Fruit fly (Drosophila melanogaster) S2 (cell line): ENCODE results near the gene CG17612.
A peak's percentile ranks its signal among the peaks of the same experiment; 100 is the strongest.

ENCODE experiments used
- CG8478 ChIP-seq: fragments of >200 bp; optimal IDR thresholded peaks from 2 replicates; lab custom pipeline; 2018
- CTCF ChIP-seq, 2 experiments: fragments of >200 bp; optimal IDR thresholded peaks; 2 replicates each; lab custom pipeline; 2018

CG17612 gene

DNA sequence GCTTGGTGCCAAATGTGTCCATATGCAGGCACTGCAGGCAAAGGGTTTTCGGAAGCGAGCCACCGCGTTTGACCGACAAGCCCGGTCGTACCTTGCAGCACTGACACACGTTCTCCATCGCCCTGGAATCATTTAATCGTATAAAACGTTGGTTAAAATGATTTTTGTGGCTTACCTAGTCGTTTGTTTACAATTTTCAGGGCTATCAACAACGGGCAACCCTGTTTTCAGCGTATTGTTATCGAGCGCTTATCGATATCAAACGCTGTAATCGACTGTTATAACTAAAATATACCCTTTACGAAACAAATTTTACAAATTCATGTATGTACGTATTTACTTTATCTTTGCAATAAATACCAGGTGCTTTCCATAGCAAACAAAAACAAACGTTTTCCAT, at the start of gene CG17612:
CG17612 (minus strand) TSS at position 214 of the 400 bp plus-strand sequence.
- TF ChIP-seq CG8478 (lab: Kevin White, UChicago) (no peak), CTCF (optimal IDR thresholded peaks at IDR 0.05; lab: Kevin White, UChicago) (no peak)

DNA sequence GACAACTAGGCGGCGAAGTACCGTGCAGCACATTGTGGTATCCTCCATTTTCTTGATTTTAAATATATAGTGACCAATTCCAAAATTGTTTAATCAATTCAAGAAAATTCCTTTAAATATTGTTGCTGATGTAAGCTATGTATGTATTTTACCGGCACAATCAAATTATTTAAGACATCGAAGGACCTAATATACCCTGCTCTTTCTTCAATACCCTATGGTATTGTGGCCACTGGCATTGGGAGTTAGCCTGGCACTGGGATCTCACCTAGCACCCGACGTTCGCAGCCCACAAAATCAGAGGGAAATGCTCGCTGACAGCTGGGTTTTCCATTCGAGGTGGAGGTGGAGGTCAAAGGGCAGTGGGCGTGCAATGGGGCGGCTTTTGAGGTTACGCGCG, 39.6 kb upstream of the CG17612 start:
- TF ChIP-seq CTCF (optimal IDR thresholded peaks at IDR 0.05; lab: Kevin White, UChicago) (no peak), CG8478 (lab: Kevin White, UChicago) (no peak)

DNA sequence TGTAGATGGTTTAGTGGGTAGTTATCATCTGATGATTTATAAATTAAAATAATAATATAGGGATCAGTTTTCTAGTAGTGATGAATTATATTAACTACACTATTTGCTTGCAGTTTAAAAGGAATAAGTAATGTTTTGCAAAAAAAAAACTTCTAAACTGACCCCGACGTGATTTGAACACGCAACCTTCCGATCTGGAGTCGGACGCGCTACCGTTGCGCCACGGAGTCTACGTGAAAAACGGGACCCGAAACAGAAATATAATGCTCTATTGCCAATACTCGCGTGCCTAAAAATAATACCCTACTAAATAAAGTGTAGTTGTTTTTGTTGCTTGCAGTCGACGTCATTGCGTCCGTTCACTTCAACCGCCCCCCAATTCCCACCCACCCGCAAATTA, 36.3 kb upstream of the CG17612 start:
- TF ChIP-seq CG8478 (lab: Kevin White, UChicago) (no peak), CTCF (optimal IDR thresholded peaks at IDR 0.05; lab: Kevin White, UChicago) (no peak)

DNA sequence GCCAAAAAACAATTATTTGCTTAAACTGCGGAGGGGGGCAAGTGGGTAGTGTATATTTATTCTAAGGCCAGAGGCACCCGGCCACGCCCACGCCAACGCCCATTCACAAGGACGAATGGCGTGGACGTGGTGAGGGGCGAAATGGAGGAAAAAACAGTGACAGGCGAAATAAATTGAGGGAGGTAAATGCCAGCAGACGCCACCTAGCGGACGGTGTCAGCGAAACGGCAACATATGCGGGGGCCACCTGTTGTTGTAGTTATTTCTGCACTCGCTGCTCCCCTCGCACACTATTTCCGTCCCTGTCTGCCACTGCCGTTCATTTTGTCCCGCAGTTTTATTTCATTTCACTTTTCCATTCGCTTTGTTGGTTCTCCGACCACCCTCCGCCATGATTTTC, 35.4 kb upstream of the CG17612 start:
- peak; percentile 87 to 94 for TF ChIP-seq CTCF (optimal IDR thresholded peaks at IDR 0.05; lab: Kevin White, UChicago)
- no peak for TF ChIP-seq CG8478 (lab: Kevin White, UChicago)

DNA sequence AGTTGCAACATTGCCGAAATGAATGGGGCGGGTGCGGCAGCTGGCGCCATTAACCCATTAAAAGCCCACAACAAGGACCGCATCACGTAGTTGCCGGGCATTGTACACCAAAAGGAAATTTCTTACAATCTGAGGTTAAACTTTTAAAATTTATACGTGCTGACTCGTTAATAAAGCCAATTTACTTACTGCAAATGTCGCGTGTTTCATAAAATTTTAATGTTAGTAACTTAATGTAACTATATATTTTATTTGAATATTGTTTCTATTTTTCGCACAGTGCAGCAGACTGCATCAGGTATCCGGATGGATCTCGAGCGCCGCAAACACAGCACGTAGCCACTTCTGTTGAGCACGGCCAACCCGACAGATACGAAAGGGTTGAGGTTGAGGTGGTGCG, 34.4 kb upstream of the CG17612 start:
- TF ChIP-seq CTCF (optimal IDR thresholded peaks at IDR 0.05; lab: Kevin White, UChicago) (no peak), CG8478 (lab: Kevin White, UChicago) (no peak)

DNA sequence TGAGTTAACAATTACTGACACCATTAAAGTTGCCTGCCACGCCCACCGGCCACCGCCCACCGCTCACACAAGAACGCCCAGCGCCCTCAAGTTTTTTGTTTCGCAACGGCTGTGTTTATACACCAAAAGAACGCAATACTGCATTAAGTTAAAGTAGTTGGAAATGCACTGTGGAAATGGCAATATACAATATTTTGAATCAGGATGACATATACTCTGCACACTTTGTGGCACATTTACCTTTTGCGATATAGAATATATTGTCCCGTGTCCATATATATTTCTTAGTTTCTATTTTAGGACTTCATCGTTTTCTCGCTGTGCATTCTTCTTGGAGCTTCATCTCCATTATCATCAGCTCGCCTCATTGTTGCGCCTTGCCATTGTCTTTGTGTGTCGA, 33.6 kb upstream of the CG17612 start:
- TF ChIP-seq CG8478 (lab: Kevin White, UChicago): no peak
- TF ChIP-seq CTCF (optimal IDR thresholded peaks at IDR 0.05; lab: Kevin White, UChicago): no peak

DNA sequence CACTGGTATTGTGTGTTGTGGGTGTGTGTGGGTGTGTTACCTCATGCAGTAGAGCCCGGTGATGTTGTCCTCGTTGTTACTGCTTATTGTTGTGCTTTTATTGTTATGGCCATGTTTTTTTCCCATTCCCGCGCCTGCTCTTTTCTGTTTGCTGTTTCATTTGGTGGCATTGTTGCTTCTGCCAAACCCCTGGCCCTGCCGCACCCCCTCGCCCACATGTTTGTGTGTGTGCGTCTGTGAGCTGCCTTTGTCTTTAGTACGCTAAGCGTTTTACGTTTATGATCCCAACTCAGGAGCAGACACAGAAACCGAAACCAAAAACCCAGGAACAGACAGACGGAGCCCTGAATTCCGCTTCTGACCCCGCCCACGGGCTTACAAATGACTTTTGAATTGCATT, 31.5 kb upstream of the CG17612 start:
- TF ChIP-seq CG8478 (lab: Kevin White, UChicago) (no peak), CTCF (optimal IDR thresholded peaks at IDR 0.05; lab: Kevin White, UChicago) (no peak)

DNA sequence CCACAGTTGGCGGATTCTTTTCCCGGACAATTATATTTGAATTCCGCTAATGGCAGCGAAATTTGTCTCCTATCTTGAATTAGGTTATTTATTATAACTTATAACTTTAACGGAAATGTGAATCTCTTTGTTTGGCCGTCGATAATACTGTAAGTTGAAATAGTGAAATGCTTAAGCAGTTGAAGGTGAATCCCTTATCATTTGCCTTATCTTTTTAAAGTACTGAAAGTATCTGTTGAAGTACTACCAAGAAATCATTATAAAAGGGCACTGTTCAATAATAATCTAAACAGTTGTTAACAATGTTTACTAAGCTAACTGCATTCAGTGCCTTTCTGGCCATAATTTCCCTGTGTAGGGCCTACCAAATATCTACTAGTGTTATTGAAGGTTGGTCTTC, 28.3 kb upstream of the CG17612 start, which contains the start of gene CG43055:
CG43055 (plus strand) TSS at position 301 of the 400 bp plus-strand sequence.
- TF ChIP-seq CTCF (optimal IDR thresholded peaks at IDR 0.05; lab: Kevin White, UChicago): no peak

DNA sequence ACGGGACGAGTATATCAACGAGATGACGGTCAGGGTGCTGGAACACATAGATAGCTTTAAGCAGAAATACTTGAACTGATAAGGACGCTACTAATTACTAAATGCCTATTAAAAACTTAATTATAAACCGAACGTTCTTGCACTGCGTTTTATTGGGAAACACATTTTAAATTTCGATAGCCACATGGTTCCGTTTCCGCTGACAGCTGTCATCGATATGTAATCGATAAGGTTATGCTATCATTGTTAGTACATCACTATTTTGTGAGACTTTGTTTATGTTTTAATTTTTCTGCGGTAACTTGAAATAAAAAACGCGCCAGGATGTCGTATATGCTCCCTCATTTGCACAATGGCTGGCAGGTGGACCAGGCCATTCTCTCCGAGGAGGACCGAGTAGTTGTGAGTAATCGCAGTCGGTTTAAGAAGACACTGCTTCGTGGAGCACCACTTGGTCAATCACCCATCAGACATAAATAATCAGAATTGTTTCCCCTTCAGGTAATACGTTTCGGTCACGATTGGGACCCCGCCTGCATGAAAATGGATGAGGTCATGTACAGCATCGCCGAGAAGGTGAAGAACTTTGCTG, 20.6 kb upstream of the CG17612 start, which contains the start of gene Dim1:
Dim1 (plus strand) TSS at position 239 of the 592 bp plus-strand sequence.
- no peak for TF ChIP-seq CTCF (optimal IDR thresholded peaks at IDR 0.05; lab: Kevin White, UChicago)
- no peak for TF ChIP-seq CG8478 (lab: Kevin White, UChicago)

DNA sequence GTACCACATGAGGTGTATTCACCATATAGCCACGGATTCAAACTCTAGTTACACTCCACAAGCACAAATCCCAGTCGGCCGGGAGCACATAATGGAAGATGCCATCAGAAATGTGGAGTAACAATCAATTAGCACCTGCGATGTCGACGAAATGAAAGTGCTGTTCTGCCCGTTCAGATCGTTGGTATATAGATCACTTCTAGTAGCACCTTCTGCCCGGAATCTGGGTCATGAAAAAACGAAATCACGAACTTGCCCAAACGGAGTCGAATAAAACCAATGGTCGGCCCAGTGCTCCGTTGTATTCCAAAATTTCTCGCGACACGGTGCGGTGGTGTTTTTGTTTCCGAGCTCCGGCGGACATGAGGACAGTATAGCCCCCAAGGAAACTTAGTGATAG, 18.1 kb upstream of the CG17612 start, which contains the start of gene CG33003:
CG33003 (plus strand) TSS at position 301 of the 400 bp plus-strand sequence.
- TF ChIP-seq CG8478 (lab: Kevin White, UChicago) (no peak), CTCF (optimal IDR thresholded peaks at IDR 0.05; lab: Kevin White, UChicago) (no peak)

DNA sequence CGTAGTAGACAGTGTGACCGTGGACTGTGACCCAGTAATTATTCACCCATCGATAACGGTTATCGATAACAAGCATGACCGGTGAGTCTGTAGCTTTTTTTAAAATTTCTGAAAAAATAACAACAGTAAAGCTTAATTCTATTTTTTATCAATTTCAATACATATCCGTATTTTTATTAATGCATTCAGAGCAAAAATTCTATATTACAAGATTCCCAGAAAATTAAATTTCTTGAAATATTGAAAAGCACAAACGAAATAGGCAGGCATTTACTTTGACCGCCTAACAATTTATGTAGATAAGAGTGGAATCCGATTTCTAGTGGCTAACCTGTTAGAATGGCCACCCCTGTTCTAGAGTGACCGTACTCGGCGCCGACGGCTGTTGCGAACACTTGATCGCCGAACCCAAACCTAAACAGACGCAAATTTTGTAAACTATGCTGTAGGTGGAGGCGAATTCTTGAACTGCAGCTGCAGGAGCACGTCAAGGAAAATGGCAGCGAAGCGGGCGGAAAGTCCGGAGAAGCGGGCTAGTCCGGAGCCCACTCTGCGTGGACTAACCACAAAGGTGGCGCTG, 11.4 kb upstream of the CG17612 start, which contains the start of gene CG3652:
CG3652 (minus strand) TSS at position 35 of the 580 bp plus-strand sequence.
- TF ChIP-seq CTCF (optimal IDR thresholded peaks at IDR 0.05; lab: Kevin White, UChicago): peak; percentile 22 to 33
- no peak for TF ChIP-seq CG8478 (lab: Kevin White, UChicago)

DNA sequence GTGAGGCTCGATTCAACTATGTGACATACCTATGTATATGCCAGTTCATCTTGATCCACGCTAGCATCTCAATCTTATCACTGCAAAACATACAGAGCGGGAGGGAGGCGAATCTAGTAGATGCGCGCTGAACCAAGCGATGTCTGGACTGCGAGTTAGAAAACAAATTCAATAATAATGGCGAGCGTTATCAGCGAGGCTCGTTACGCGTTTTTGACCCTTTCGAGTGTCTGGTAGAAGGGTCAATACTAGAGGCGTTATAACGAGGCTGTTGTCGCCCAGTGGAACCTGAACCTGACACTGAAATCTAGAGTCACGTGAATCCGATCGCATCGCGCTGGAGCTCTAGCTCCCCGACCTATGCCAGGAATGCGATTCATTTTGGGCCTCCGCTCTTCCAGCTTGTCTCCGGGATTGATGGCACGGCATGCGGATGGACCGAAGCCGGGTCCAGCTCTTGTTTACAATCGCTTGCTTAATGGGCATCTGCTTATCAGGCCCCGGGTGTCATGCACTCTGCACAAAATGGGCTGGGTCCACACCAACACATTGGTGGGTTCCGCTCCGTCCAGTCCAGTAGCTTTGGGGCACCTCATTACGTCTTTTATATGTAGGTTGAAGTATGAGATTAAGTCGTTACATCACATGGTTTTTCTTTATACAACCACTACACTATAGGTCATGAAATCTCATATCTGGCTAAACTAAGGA, 7.0 kb upstream of the CG17612 start:
- TF ChIP-seq CG8478 (lab: Kevin White, UChicago): no peak
- TF ChIP-seq CTCF (optimal IDR thresholded peaks at IDR 0.05; lab: Kevin White, UChicago): no peak

DNA sequence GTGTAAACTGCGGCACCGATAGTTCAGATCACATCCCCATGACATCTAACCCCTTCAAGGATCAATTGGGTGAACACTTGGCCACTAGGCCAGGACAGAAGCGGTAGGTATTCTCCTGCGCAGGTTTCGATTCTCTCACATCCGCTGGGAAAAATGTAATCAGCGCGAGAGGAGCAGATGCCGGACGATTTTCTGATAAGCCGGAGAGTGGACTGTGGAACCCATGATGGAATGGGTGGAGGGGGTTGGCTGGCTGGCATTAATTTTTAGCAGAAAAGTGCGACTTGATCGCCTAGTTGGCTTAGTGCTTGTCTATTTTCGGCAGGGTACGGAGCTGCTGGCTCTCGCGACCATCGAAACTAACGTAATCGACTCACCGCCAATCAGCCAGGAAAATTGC, 5.5 kb upstream of the CG17612 start, which contains the start of gene Tps1:
Tps1 (plus strand) TSS at position 301 of the 400 bp plus-strand sequence.
- no peak for TF ChIP-seq CTCF (optimal IDR thresholded peaks at IDR 0.05; lab: Kevin White, UChicago)
- TF ChIP-seq CG8478 (lab: Kevin White, UChicago): no peak

DNA sequence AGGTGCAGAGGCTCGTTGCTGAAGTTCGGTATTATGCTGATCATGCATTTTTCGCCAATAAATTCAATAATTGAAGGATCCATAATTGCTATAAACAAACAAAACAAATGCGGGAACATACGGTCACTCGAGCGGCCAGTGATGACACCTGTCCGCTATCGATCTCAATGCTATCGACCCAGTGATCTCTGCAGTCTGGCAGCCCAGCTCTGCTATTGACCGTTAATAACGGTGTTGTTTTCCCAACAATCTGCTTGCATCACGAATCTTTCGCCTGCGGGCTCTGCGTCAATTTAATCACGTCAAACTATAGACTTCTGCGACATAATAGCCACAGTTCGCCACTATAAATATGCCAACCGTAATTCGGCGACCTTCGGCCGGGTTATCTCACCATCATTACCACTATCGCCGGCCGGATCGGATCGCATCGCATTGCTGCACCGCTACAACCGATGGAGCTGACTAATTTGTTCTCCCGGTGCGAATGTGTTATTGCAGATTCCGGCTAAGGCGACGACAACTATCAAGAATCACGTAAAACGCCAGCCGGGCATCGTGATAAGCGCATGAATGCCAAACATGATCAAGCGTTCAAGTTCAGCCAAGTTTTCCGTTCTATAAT, 4.5 kb upstream of the CG17612 start, which contains the start of gene Psf2:
Psf2 (minus strand) TSS at position 431 of the 625 bp plus-strand sequence.
- TF ChIP-seq CTCF (optimal IDR thresholded peaks at IDR 0.05; lab: Kevin White, UChicago) (peak in 1 of 2 experiments; percentile 23), CG8478 (lab: Kevin White, UChicago) (no peak)
